Worm (Caenorhabditis elegans) whole organism, young adult: Measurements from ENCODE around the gene riok-3.
A peak's percentile ranks its signal among the peaks of the same experiment; 100 is the strongest.
"Not testable (repeated sequence)": the region's sequence is repeated elsewhere in the genome, so short reads cannot be mapped to it uniquely, and the experiment has no call there.

Experiments
- B0261.1 ChIP-seq: sonication (generic microtip); optimal IDR thresholded peaks from 2 replicates; lab custom pipeline; 2016; ENCODE audit warnings: mild to moderate bottlenecking, missing genetic modification characterization, moderate library complexity, missing compliant biosample characterization
- B0336.3 ChIP-seq: fragments of 200-800 bp; sonication (Bioruptor generic); IDR thresholded peaks from 2 replicates; pipeline ENCODE4 v1.3.6; 2022; ENCODE audit warnings: missing genetic modification characterization, missing compliant biosample characterization
- F33H1.4 ChIP-seq: fragments of 200-800 bp; sonication (Bioruptor generic); IDR thresholded peaks from 2 replicates; pipeline ENCODE4 v1.3.6; 2022; ENCODE audit warnings: missing genetic modification reagents, missing genetic modification characterization, missing compliant biosample characterization
- F49E8.2 ChIP-seq: sonication (generic microtip); optimal IDR thresholded peaks from 3 replicates; lab custom pipeline; 2017; ENCODE audit warnings: missing genetic modification characterization, mild to moderate bottlenecking, missing compliant biosample characterization, antibody characterized with exemption, moderate library complexity; ENCODE audit not compliant: insufficient read depth
- K11D2.4 ChIP-seq: fragments of 200-800 bp; sonication (Bioruptor generic); IDR thresholded peaks from 2 replicates; pipeline ENCODE4 v1.3.6; 2022; ENCODE audit warnings: missing genetic modification reagents, missing genetic modification characterization, missing compliant biosample characterization
- Y56A3A.18 ChIP-seq: fragments of 200-800 bp; sonication (Bioruptor generic); IDR thresholded peaks from 2 replicates; pipeline ENCODE4 v1.3.6; 2022; ENCODE audit warnings: missing genetic modification reagents, missing genetic modification characterization, missing compliant biosample characterization
- Y79H2A.3 ChIP-seq: fragments of 200-800 bp; sonication (Bioruptor generic); conservative IDR thresholded peaks from 2 replicates; pipeline ENCODE4 v1.3.6; 2022; ENCODE audit warnings: missing genetic modification reagents, missing genetic modification characterization, missing compliant biosample characterization
- ama-1 ChIP-seq, 3 experiments: fragments of 150-350 bp in 1 of 3; sonication (generic microtip) in 2 of 3; optimal IDR thresholded peaks; 2 replicates each; lab custom pipeline; 2014 to 2018; ENCODE audit warnings: missing biosample characterization in 2 of 3, missing genetic modification characterization in 2 of 3, missing genetic modification reagents in 2 of 3
- attf-5 ChIP-seq: fragments of 200-800 bp; sonication (Bioruptor generic); optimal IDR thresholded peaks from 2 replicates; lab custom pipeline; 2018; ENCODE audit warnings: mild to moderate bottlenecking, missing genetic modification characterization, missing compliant biosample characterization
- attf-6 ChIP-seq: fragments of 200-800 bp; sonication (Bioruptor generic); IDR thresholded peaks from 2 replicates; pipeline ENCODE4 v1.3.6; 2022; ENCODE audit warnings: missing genetic modification reagents, missing genetic modification characterization, missing compliant biosample characterization
- chd-7 ChIP-seq: sonication (generic microtip); optimal IDR thresholded peaks from 2 replicates; lab custom pipeline; 2016; ENCODE audit warnings: mild to moderate bottlenecking, missing genetic modification characterization, moderate library complexity, missing compliant biosample characterization
- dpl-1 ChIP-seq: fragments of 150-350 bp; optimal IDR thresholded peaks from 2 replicates; lab custom pipeline; 2014; ENCODE audit warnings: missing biosample characterization, missing genetic modification reagents, missing genetic modification characterization
- efl-1 ChIP-seq: fragments of 150-350 bp; optimal IDR thresholded peaks from 2 replicates; lab custom pipeline; 2014; ENCODE audit warnings: missing biosample characterization, missing genetic modification reagents, missing genetic modification characterization
- egrh-3 ChIP-seq: fragments of 200-800 bp; sonication (Bioruptor generic); IDR thresholded peaks from 2 replicates; pipeline ENCODE4 v1.3.6; 2022; ENCODE audit warnings: missing genetic modification reagents, missing genetic modification characterization, missing compliant biosample characterization
- ekl-4 ChIP-seq: fragments of 200-800 bp; sonication (Bioruptor generic); IDR thresholded peaks from 2 replicates; pipeline ENCODE4 v1.3.6; 2022; ENCODE audit warnings: missing genetic modification reagents, missing genetic modification characterization, missing compliant biosample characterization
- hlh-26 ChIP-seq: fragments of 200-800 bp; sonication (Bioruptor generic); conservative IDR thresholded peaks from 2 replicates; pipeline ENCODE4 v1.3.6; 2022; ENCODE audit warnings: missing genetic modification reagents, missing genetic modification characterization, missing compliant biosample characterization
- hmg-1.2 ChIP-seq: fragments of 200-800 bp; sonication (Bioruptor generic); IDR thresholded peaks from 2 replicates; pipeline ENCODE4 v1.3.6; 2022; ENCODE audit warnings: missing genetic modification reagents, missing genetic modification characterization, missing compliant biosample characterization
- hmg-20 ChIP-seq: fragments of 200-800 bp; sonication (Bioruptor generic); IDR thresholded peaks from 2 replicates; pipeline ENCODE4 v1.3.6; 2022; ENCODE audit warnings: missing genetic modification reagents, missing genetic modification characterization, missing compliant biosample characterization
- lin-26 ChIP-seq: fragments of 200-800 bp; sonication (Bioruptor generic); IDR thresholded peaks from 2 replicates; pipeline ENCODE4 v1.3.6; 2022; ENCODE audit warnings: missing genetic modification reagents, missing genetic modification characterization, missing compliant biosample characterization
- lin-54 ChIP-seq: fragments of 200-800 bp; sonication (Bioruptor generic); optimal IDR thresholded peaks from 2 replicates; lab custom pipeline; 2018; ENCODE audit warnings: mild to moderate bottlenecking, missing genetic modification characterization, missing compliant biosample characterization
- lsl-1 ChIP-seq: fragments of 200-800 bp; sonication (Bioruptor generic); optimal IDR thresholded peaks from 2 replicates; lab custom pipeline; 2018; ENCODE audit warnings: mild to moderate bottlenecking, missing genetic modification characterization, moderate library complexity, missing compliant biosample characterization
- madf-3 ChIP-seq: fragments of 200-800 bp; sonication (Bioruptor generic); IDR thresholded peaks from 2 replicates; pipeline ENCODE4 v1.3.6; 2022; ENCODE audit warnings: missing genetic modification reagents, missing genetic modification characterization, missing compliant biosample characterization
- madf-6 ChIP-seq: fragments of 200-800 bp; sonication (Bioruptor generic); IDR thresholded peaks from 2 replicates; pipeline ENCODE4 v1.3.6; 2022; ENCODE audit warnings: missing genetic modification reagents, missing genetic modification characterization, missing compliant biosample characterization
- madf-8 ChIP-seq: fragments of 200-800 bp; sonication (Bioruptor generic); conservative IDR thresholded peaks from 2 replicates; pipeline ENCODE4 v1.3.6; 2022; ENCODE audit warnings: missing genetic modification reagents, missing genetic modification characterization, missing compliant biosample characterization
- mcd-1 ChIP-seq: fragments of 200-800 bp; sonication (Bioruptor generic); IDR thresholded peaks from 2 replicates; pipeline ENCODE4 v1.3.6; 2022; ENCODE audit warnings: missing genetic modification reagents, missing genetic modification characterization, missing compliant biosample characterization
- mes-4 ChIP-seq: sonication (generic microtip); optimal IDR thresholded peaks from 2 replicates; lab custom pipeline; 2016; ENCODE audit warnings: missing genotype, missing genetic modification characterization, missing compliant biosample characterization
- nfya-2 ChIP-seq: fragments of 200-800 bp; sonication (Bioruptor generic); IDR thresholded peaks from 2 replicates; pipeline ENCODE4 v1.3.6; 2022; ENCODE audit warnings: missing genetic modification reagents, missing genetic modification characterization, missing compliant biosample characterization
- pbrm-1 ChIP-seq: fragments of 200-800 bp; sonication (Bioruptor generic); IDR thresholded peaks from 2 replicates; pipeline ENCODE4 v1.3.6; 2022; ENCODE audit warnings: missing genetic modification reagents, missing genetic modification characterization, missing compliant biosample characterization
- rcor-1 ChIP-seq: fragments of 200-800 bp; sonication (Bioruptor generic); IDR thresholded peaks from 2 replicates; pipeline ENCODE4 v1.3.6; 2022; ENCODE audit warnings: missing genetic modification reagents, missing genetic modification characterization, missing compliant biosample characterization
- rpc-1 ChIP-seq, 2 experiments: fragments of 150-350 bp in 1 of 2; sonication (generic microtip) in 1 of 2; optimal IDR thresholded peaks; 2 replicates each; lab custom pipeline; 2014 to 2018; ENCODE audit warnings: missing biosample characterization in 1 of 2, missing genetic modification characterization in 1 of 2, missing genetic modification reagents in 1 of 2, missing genotype in 1 of 2
- snpc-1.3 ChIP-seq: sonication (generic microtip); optimal IDR thresholded peaks from 2 replicates; lab custom pipeline; 2017; ENCODE audit warnings: missing genetic modification characterization, mild to moderate bottlenecking, missing compliant biosample characterization, antibody characterized with exemption, moderate library complexity, missing genotype, missing genetic modification reagents; ENCODE audit not compliant: insufficient read depth
- tbp1 ChIP-seq: fragments of 200-800 bp; sonication (Bioruptor generic); optimal IDR thresholded peaks from 2 replicates; lab custom pipeline; 2018; ENCODE audit warnings: mild to moderate bottlenecking, missing genetic modification characterization, missing compliant biosample characterization
- unc-130 ChIP-seq: sonication (generic microtip); optimal IDR thresholded peaks from 2 replicates; lab custom pipeline; 2016; ENCODE audit warnings: missing genetic modification reagents, missing genetic modification characterization, missing compliant biosample characterization
- ztf-28 ChIP-seq: fragments of 200-800 bp; sonication (Bioruptor generic); IDR thresholded peaks from 2 replicates; pipeline ENCODE4 v1.3.6; 2022; ENCODE audit warnings: missing genetic modification reagents, missing genetic modification characterization, missing compliant biosample characterization

The riok-3 gene

DNA sequence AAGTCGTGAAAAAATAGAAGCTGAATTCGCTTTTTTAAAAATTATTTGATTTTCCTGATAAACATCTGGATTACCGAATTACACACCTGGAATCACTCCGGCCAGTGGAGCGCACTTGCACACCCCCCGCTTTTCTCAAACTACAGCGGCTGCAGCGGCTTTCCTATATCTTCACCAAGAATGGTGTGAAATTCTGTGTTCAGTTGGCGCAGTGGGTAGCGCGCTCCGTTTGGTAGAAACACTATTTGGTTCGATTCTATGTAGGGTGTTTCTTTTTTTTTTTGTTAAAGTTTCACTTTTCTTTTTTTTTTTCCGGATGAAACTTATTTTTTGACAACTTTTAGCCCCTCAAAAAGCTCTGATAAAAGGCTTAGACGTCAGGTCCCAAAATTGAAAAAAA lies 44.3 kb upstream of the riok-3 start:
- 0 out of 2 replicates have a peak, but pooled peaks have one; percentile 53 for TF ChIP-seq ztf-28 (GFP tag; lab: Robert Waterston, UW)
- TF ChIP-seq madf-6, result peak; percentile 59
- TF ChIP-seq pbrm-1, result 0 out of 2 replicates have a peak, but pooled peaks have one; percentile 42
- peak; percentile 43 for TF ChIP-seq B0261.1
- peak; percentile 21; the same call in 1 of the 2 replicates for TF ChIP-seq ekl-4
- peak; percentile 39 for TF ChIP-seq hmg-1.2
- peak; percentile 73; the same call in 1 of the 2 replicates for TF ChIP-seq lin-26 (GFP tag; lab: Robert Waterston, UW)
- 0 out of 2 replicates have a peak, but pooled peaks have one; percentile 57 for TF ChIP-seq madf-3 (GFP tag; lab: Robert Waterston, UW)
- TF ChIP-seq mcd-1 (GFP tag; lab: Robert Waterston, UW), result peak; percentile 74
- TF ChIP-seq egrh-3 (GFP tag; lab: Robert Waterston, UW), result 0 out of 2 replicates have a peak, but pooled peaks have one; percentile 14
- peak; percentile 73 for TF ChIP-seq tbp1 (GFP tag; lab: Kevin White, UChicago)
- TF ChIP-seq Y79H2A.3 (GFP tag; lab: Robert Waterston, UW), result peak; percentile 64; the same call in 1 of the 2 replicates
- TF ChIP-seq rpc-1 (optimal IDR thresholded peaks at IDR 0.05; lab: Kevin White, UChicago), result not testable (repeated sequence)
- peak; percentile 49 for TF ChIP-seq rpc-1 (tag; optimal IDR thresholded peaks at IDR 0.05; lab: Kevin White, UChicago)
- peak; percentile 29; the same call in 1 of the 2 replicates for TF ChIP-seq madf-8 (GFP tag; lab: Robert Waterston, UW)
- TF ChIP-seq, all 124 proteins: peak for 14; not testable (repeated sequence) for 110

DNA sequence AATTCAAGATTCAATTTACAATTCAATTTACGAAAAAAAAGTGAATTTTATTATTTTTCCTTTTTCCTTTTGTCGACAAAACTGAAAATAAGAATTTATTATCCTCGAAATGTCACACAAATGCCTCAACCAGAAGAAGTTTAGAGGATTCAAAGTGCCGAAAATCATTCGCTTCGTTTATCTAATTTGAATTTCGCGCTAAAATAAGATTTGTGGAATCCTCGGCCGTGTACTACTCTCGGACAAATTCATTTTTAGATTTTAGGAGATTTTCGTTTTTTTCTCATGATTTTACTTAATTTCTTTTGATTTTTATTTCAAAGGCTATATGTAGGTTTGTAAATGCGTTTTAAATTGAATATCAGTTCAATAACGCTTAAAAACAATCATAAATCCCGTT lies 43.8 kb upstream of the riok-3 start:
- TF ChIP-seq ama-1 (optimal IDR thresholded peaks at IDR 0.05; lab: Kevin White, UChicago) (no peak), ama-1 (GFP tag; optimal IDR thresholded peaks at IDR 0.05; lab: Kevin White, UChicago) (no peak), madf-6 (peak; percentile 46), hmg-20 (GFP tag; lab: Robert Waterston, UW) (no peak), nfya-2 (GFP tag; lab: Robert Waterston, UW) (no peak), chd-7 (tag; lab: Kevin White, UChicago) (no peak), K11D2.4 (GFP tag; lab: Robert Waterston, UW) (no peak), dpl-1 (GFP tag; lab: Kevin White, UChicago) (no peak), attf-6 (no peak), B0336.3 (no peak), lin-54 (GFP tag; lab: Kevin White, UChicago) (peak; percentile 48), rcor-1 (0 out of 2 replicates have a peak, but pooled peaks have one; percentile 21), Y56A3A.18 (GFP tag; lab: Robert Waterston, UW) (no peak), mes-4 (tag; lab: Kevin White, UChicago) (no peak), efl-1 (no peak)

DNA sequence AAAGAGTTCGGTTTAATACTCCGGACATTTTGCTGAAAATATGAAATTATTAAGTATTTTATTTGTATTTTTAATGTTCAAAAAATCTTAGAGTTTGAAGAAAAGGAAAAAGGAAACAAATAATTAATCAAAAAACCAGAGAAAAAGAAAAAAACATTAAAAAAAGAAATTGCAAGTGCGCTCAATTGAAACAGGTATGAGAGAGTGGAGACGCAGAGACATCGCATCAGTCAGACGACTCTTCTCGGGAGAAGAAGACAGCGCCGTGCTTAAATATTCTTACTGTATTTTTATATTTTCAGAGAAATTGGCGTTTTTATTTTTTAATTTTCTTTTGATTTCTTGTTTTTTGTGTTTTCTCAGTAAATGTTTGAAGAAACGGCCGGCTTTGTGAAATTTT lies 43.3 kb upstream of the riok-3 start, which contains the start of gene mrpl-36:
TSS of gene mrpl-36 (minus strand) at position 34 of the 400 bp plus-strand sequence.
- TF ChIP-seq F49E8.2 (tag; lab: Kevin White, UChicago) (peak; percentile 44), unc-130 (GFP tag; lab: Kevin White, UChicago) (no peak), hlh-26 (GFP tag; lab: Robert Waterston, UW) (no peak), madf-6 (peak; percentile 69), attf-5 (peak; percentile 27), mcd-1 (GFP tag; lab: Robert Waterston, UW) (peak; percentile 73), snpc-1.3 (tag; lab: Kevin White, UChicago) (peak; percentile 35), lin-54 (GFP tag; lab: Kevin White, UChicago) (peak; percentile 0), F33H1.4 (GFP tag; lab: Robert Waterston, UW) (0 out of 2 replicates have a peak, but pooled peaks have one; percentile 32), lsl-1 (GFP tag; lab: Kevin White, UChicago) (peak; percentile 40), tbp1 (GFP tag; lab: Kevin White, UChicago) (peak; percentile 21)
